Fruit fly (Drosophila melanogaster) S2 (cell line): ENCODE measurements around the gene Ir67b.

Source experiments
- CG8478 ChIP-seq: fragments of >200 bp; optimal IDR thresholded peaks from 2 replicates; lab custom pipeline; 2018
- CTCF ChIP-seq, 2 experiments: fragments of >200 bp; optimal IDR thresholded peaks; 2 replicates each; lab custom pipeline; 2018

- no peak for TF ChIP-seq CG8478 (lab: Kevin White, UChicago)
- TF ChIP-seq CTCF (optimal IDR thresholded peaks at IDR 0.05; lab: Kevin White, UChicago) = no peak
Measured at dm6 chr3L:10459076-10459475, 27.3 kb upstream of the Ir67b start.
